Fruit fly (Drosophila melanogaster) whole organism, embryonic: Measurements from ENCODE around the gene QIL1.
A peak's percentile ranks its signal among the peaks of the same experiment; 100 is the strongest.

Source experiments
- Awh ChIP-seq: fragments of 200-800 bp; sonication (Bioruptor generic); IDR thresholded peaks from 2 replicates; pipeline ENCODE4, ENCODE4 v1.3.6; 2022; ENCODE audit warnings: missing biosample characterization, missing genetic modification characterization
- CG11696 ChIP-seq: fragments of 200-800 bp; sonication (Bioruptor generic); IDR thresholded peaks from 2 replicates; pipeline ENCODE4 v1.3.6; 2022; ENCODE audit warnings: missing biosample characterization, missing genetic modification characterization
- CG12219 ChIP-seq: fragments of 200-800 bp; sonication (Bioruptor generic); optimal IDR thresholded peaks from 3 replicates; lab custom pipeline; 2018; ENCODE audit warnings: missing biosample characterization, mild to moderate bottlenecking, missing genetic modification characterization
- CG12744 ChIP-seq: fragments of 200-800 bp; sonication (Bioruptor generic); optimal IDR thresholded peaks from 2 replicates; lab custom pipeline; 2016; ENCODE audit warnings: missing biosample characterization, missing genetic modification characterization
- CG12769 ChIP-seq: fragments of 200-800 bp; sonication (Bioruptor generic); optimal IDR thresholded peaks from 2 replicates; lab custom pipeline; 2019; ENCODE audit warnings: missing biosample characterization, mild to moderate bottlenecking, missing genetic modification characterization, moderate library complexity
- CG13287 ChIP-seq: fragments of 200-800 bp; sonication (Bioruptor generic); IDR thresholded peaks from 2 replicates; pipeline ENCODE4 v1.3.6; 2022; ENCODE audit warnings: missing biosample characterization, missing genetic modification characterization; ENCODE audit not compliant: partially characterized antibody
- CG13624 ChIP-seq: fragments of 200-800 bp; sonication (Bioruptor generic); optimal IDR thresholded peaks from 2 replicates; lab custom pipeline; 2016; ENCODE audit warnings: missing biosample characterization, missing genetic modification characterization
- CG15269 ChIP-seq: fragments of 200-800 bp; sonication (Bioruptor generic); optimal IDR thresholded peaks from 2 replicates; lab custom pipeline; 2018; ENCODE audit warnings: missing biosample characterization, mild to moderate bottlenecking, missing genetic modification characterization, moderate library complexity
- CG15514 ChIP-seq: fragments of 200-800 bp; sonication (Bioruptor generic); optimal IDR thresholded peaks from 3 replicates; lab custom pipeline; 2017; ENCODE audit warnings: missing biosample characterization, missing genetic modification characterization, mild to moderate bottlenecking, moderate library complexity, missing genetic modification reagents
- CG1603 ChIP-seq: fragments of 200-800 bp; sonication (Bioruptor generic); optimal IDR thresholded peaks from 2 replicates; lab custom pipeline; 2019; ENCODE audit warnings: missing biosample characterization, mild to moderate bottlenecking, missing genetic modification characterization, moderate library complexity
- CG16813 ChIP-seq: fragments of 200-800 bp; sonication (Bioruptor generic); IDR thresholded peaks from 3 replicates; pipeline ENCODE4 v1.3.6; 2022; ENCODE audit warnings: missing biosample characterization, missing genetic modification characterization; ENCODE audit not compliant: partially characterized antibody
- CG16815 ChIP-seq: fragments of 200-800 bp; sonication (Bioruptor generic); optimal IDR thresholded peaks from 3 replicates; lab custom pipeline; 2017; ENCODE audit warnings: missing biosample characterization, mild to moderate bottlenecking, missing genetic modification characterization
- CG17912 ChIP-seq: fragments of 200-800 bp; sonication (Bioruptor generic); optimal IDR thresholded peaks from 2 replicates; lab custom pipeline; 2018; ENCODE audit warnings: missing biosample characterization, mild to moderate bottlenecking, missing genetic modification characterization
- CG1832 ChIP-seq: fragments of 200-800 bp; sonication (Bioruptor generic); optimal IDR thresholded peaks from 2 replicates; lab custom pipeline; 2017; ENCODE audit warnings: missing biosample characterization, mild to moderate bottlenecking, missing genetic modification characterization, inconsistent platforms
- CG18619 ChIP-seq: fragments of 200-800 bp; sonication (Bioruptor generic); optimal IDR thresholded peaks from 3 replicates; lab custom pipeline; 2017; ENCODE audit warnings: missing biosample characterization, mild to moderate bottlenecking, missing genetic modification characterization
- CG32772 ChIP-seq: fragments of 200-800 bp; sonication (Bioruptor generic); IDR thresholded peaks from 2 replicates; pipeline ENCODE4 v1.3.6; 2022; ENCODE audit warnings: missing biosample characterization, missing genetic modification characterization
- CG3281 ChIP-seq: fragments of 200-800 bp; sonication (Bioruptor generic); optimal IDR thresholded peaks from 3 replicates; lab custom pipeline; 2017; ENCODE audit warnings: missing biosample characterization, mild to moderate bottlenecking, missing genetic modification characterization
- CG34224 ChIP-seq: fragments of 200-800 bp; sonication (Bioruptor generic); IDR thresholded peaks from 3 replicates; pipeline ENCODE4 v1.3.6; 2022; ENCODE audit warnings: missing biosample characterization, missing genetic modification characterization; ENCODE audit not compliant: partially characterized antibody
- CG34376 ChIP-seq: fragments of 200-800 bp; sonication (Bioruptor generic); optimal IDR thresholded peaks from 2 replicates; lab custom pipeline; 2018; ENCODE audit warnings: missing biosample characterization, mild to moderate bottlenecking, missing genetic modification characterization
- CG4360 ChIP-seq: fragments of 200-800 bp; sonication (Bioruptor generic); IDR thresholded peaks from 2 replicates; pipeline ENCODE4 v1.3.6; 2022; ENCODE audit warnings: missing biosample characterization, missing genetic modification characterization
- CG4617 ChIP-seq: fragments of 200-800 bp; sonication (Bioruptor generic); optimal IDR thresholded peaks from 3 replicates; lab custom pipeline; 2016; ENCODE audit warnings: missing biosample characterization, missing genetic modification characterization, borderline replicate concordance
- CG5953 ChIP-seq: fragments of 200-800 bp; sonication (Bioruptor generic); IDR thresholded peaks from 2 replicates; pipeline ENCODE4 v1.3.6; 2022; ENCODE audit warnings: missing biosample characterization, missing genetic modification characterization
- CG6689 ChIP-seq: fragments of 200-800 bp; sonication (Bioruptor generic); IDR thresholded peaks from 2 replicates; pipeline ENCODE4 v1.3.6; 2022; ENCODE audit warnings: missing biosample characterization, missing genetic modification characterization
- CG7271 ChIP-seq: fragments of 200-800 bp; sonication (Bioruptor generic); optimal IDR thresholded peaks from 2 replicates; lab custom pipeline; 2018; ENCODE audit warnings: missing biosample characterization, mild to moderate bottlenecking, missing genetic modification characterization, moderate library complexity
- D19B ChIP-seq: fragments of 200-800 bp; sonication (Bioruptor generic); optimal IDR thresholded peaks from 2 replicates; lab custom pipeline; 2017; ENCODE audit warnings: missing biosample characterization, mild to moderate bottlenecking, missing genetic modification characterization
- Dbx ChIP-seq: fragments of 200-800 bp; sonication (Bioruptor generic); IDR thresholded peaks from 3 replicates; pipeline ENCODE4 v1.3.6; 2022; ENCODE audit warnings: missing biosample characterization, missing genetic modification characterization
- Deaf1 ChIP-seq: fragments of 200-800 bp; optimal IDR thresholded peaks from 3 replicates; lab custom pipeline; 2019; ENCODE audit warnings: missing biosample characterization, mild to moderate bottlenecking, missing genetic modification characterization, moderate library complexity
- Fer1 ChIP-seq: fragments of 200-800 bp; sonication (Bioruptor generic); optimal IDR thresholded peaks from 2 replicates; lab custom pipeline; 2017; ENCODE audit warnings: missing biosample characterization, mild to moderate bottlenecking, missing genetic modification characterization
- Fer2 ChIP-seq: fragments of 200-800 bp; sonication (Bioruptor generic); optimal IDR thresholded peaks from 2 replicates; lab custom pipeline; 2018; ENCODE audit warnings: missing biosample characterization, mild to moderate bottlenecking, missing genetic modification characterization, moderate library complexity
- HLHmδ ChIP-seq: fragments of 200-800 bp; sonication (Bioruptor generic); optimal IDR thresholded peaks from 2 replicates; lab custom pipeline; 2018; ENCODE audit warnings: missing biosample characterization, mild to moderate bottlenecking, missing genetic modification characterization, moderate library complexity
- Jarid2 ChIP-seq: fragments of 200-800 bp; sonication (Bioruptor generic); optimal IDR thresholded peaks from 3 replicates; lab custom pipeline; 2017; ENCODE audit warnings: mild to moderate bottlenecking, missing biosample characterization, missing genetic modification reagents, missing genetic modification characterization
- NFAT ChIP-seq: fragments of 200-800 bp; sonication (Bioruptor generic); IDR thresholded peaks from 2 replicates; pipeline ENCODE4 v1.3.6; 2022; ENCODE audit warnings: missing biosample characterization, missing genetic modification characterization
- Nf-YC ChIP-seq: fragments of 200-800 bp; optimal IDR thresholded peaks from 3 replicates; lab custom pipeline; 2019; ENCODE audit warnings: missing biosample characterization, mild to moderate bottlenecking, missing genetic modification characterization, moderate library complexity
- Oaz ChIP-seq: fragments of 200-800 bp; sonication (Bioruptor generic); IDR thresholded peaks from 2 replicates; pipeline ENCODE4 v1.3.6; 2022; ENCODE audit warnings: missing biosample characterization, missing genetic modification characterization
- Ptx1 ChIP-seq: fragments of 200-800 bp; sonication (Bioruptor generic); IDR thresholded peaks from 2 replicates; pipeline ENCODE4 v1.3.6; 2022; ENCODE audit warnings: missing biosample characterization, missing genetic modification characterization
- al ChIP-seq: fragments of 200-800 bp; sonication (Bioruptor generic); IDR thresholded peaks from 2 replicates; pipeline ENCODE4 v1.3.6; 2022; ENCODE audit warnings: missing biosample characterization, missing genetic modification characterization
- cad ChIP-seq: fragments of >200 bp; optimal IDR thresholded peaks from 2 replicates; lab custom pipeline; 2017; ENCODE audit warnings: missing biosample characterization, missing genetic modification characterization
- ci ChIP-seq: fragments of 200-800 bp; sonication (Bioruptor generic); IDR thresholded peaks from 3 replicates; pipeline ENCODE4 v1.3.6; 2022; ENCODE audit warnings: missing biosample characterization, missing genetic modification characterization
- dysf ChIP-seq: fragments of 200-800 bp; sonication (Bioruptor generic); IDR thresholded peaks from 3 replicates; pipeline ENCODE4 v1.3.6; 2022; ENCODE audit warnings: missing biosample characterization, missing genetic modification characterization
- eyg ChIP-seq: fragments of 200-800 bp; sonication (Bioruptor generic); optimal IDR thresholded peaks from 3 replicates; lab custom pipeline; 2016; ENCODE audit warnings: missing biosample characterization, missing genetic modification characterization
- hbn ChIP-seq: fragments of 200-800 bp; sonication (Bioruptor generic); IDR thresholded peaks from 2 replicates; pipeline ENCODE4 v1.3.6; 2022; ENCODE audit warnings: missing biosample characterization, missing genetic modification characterization; ENCODE audit not compliant: partially characterized antibody
- lab ChIP-seq: fragments of 200-800 bp; sonication (Bioruptor generic); optimal IDR thresholded peaks from 3 replicates; lab custom pipeline; 2017; ENCODE audit warnings: missing biosample characterization, missing genetic modification characterization, mild to moderate bottlenecking, moderate library complexity, missing genetic modification reagents
- maf-S ChIP-seq: fragments of 200-800 bp; sonication (Bioruptor generic); optimal IDR thresholded peaks from 2 replicates; lab custom pipeline; 2016; ENCODE audit warnings: missing biosample characterization, missing genetic modification characterization
- nerfin-1 ChIP-seq: fragments of 200-800 bp; sonication (Bioruptor generic); optimal IDR thresholded peaks from 3 replicates; lab custom pipeline; 2019; ENCODE audit warnings: missing biosample characterization, mild to moderate bottlenecking, missing genetic modification characterization, moderate library complexity
- nerfin-2 ChIP-seq: fragments of 200-800 bp; sonication (Bioruptor generic); IDR thresholded peaks from 2 replicates; pipeline ENCODE4 v1.3.6; 2022; ENCODE audit warnings: missing biosample characterization, missing genetic modification characterization; ENCODE audit not compliant: partially characterized antibody
- nom ChIP-seq: fragments of 200-800 bp; sonication (Bioruptor generic); optimal IDR thresholded peaks from 2 replicates; lab custom pipeline; 2017; ENCODE audit warnings: missing biosample characterization, missing genetic modification characterization, mild to moderate bottlenecking, moderate library complexity, missing genetic modification reagents
- sc ChIP-seq, 3 experiments: fragments of >200 bp in 2 of 3; fragments of 200-800 bp in 1 of 3; sonication (Bioruptor generic) in 1 of 3; optimal IDR thresholded peaks; 2 replicates in 2 of 3; 3 replicates in 1 of 3; lab custom pipeline; 2017; ENCODE audit warnings: mild to moderate bottlenecking in 1 of 3, missing biosample characterization in 1 of 3, missing genetic modification characterization in 1 of 3, missing genetic modification reagents in 1 of 3
- so ChIP-seq: fragments of 200-800 bp; sonication (Bioruptor generic); IDR thresholded peaks from 3 replicates; pipeline ENCODE4 v1.3.6; 2022; ENCODE audit warnings: missing biosample characterization, missing genetic modification characterization
- stwl ChIP-seq: fragments of 200-800 bp; sonication (Bioruptor generic); optimal IDR thresholded peaks from 3 replicates; lab custom pipeline; 2018; ENCODE audit warnings: missing biosample characterization, mild to moderate bottlenecking, missing genetic modification characterization, moderate library complexity
- tap ChIP-seq: fragments of 200-800 bp; optimal IDR thresholded peaks from 3 replicates; lab custom pipeline; 2019; ENCODE audit warnings: missing biosample characterization, mild to moderate bottlenecking, missing genetic modification characterization, moderate library complexity
- vvl ChIP-seq: fragments of 200-800 bp; sonication (Bioruptor generic); IDR thresholded peaks from 2 replicates; pipeline ENCODE4 v1.3.6; 2022; ENCODE audit warnings: missing biosample characterization, missing genetic modification characterization
- wor ChIP-seq: fragments of 200-800 bp; sonication (Bioruptor generic); IDR thresholded peaks from 2 replicates; pipeline ENCODE4 v1.3.6; 2022; ENCODE audit warnings: missing biosample characterization, missing genetic modification characterization

Gene QIL1

DNA sequence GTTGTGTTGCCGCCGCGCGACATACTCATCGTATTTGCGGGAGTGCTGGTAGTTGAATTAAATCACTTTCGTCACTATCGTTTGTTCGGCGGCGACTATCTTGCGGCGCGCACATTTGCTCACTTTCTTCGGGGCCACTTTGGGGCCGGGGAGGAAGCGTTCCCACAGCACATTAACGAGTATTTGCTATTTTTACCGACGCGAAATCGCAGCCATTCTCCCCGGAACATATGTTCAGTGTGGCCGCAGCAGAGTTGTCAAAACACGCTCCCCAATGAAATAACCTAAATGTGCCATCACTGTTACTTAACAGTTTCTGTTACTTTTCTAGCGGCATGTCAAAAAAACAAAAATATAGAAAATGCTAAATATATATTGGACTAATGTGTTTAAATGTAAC is 32.8 kb upstream of the QIL1 start, which contains the start of gene frc (continued):
- TF ChIP-seq vvl (GFP tag; lab: Robert Waterston, UW), result peak; percentile 53
- no peak for TF ChIP-seq CG32772 (GFP tag; lab: Robert Waterston, UW)
- TF ChIP-seq CG13287 (GFP tag; lab: Robert Waterston, UW), result 0 out of 2 replicates have a peak, but pooled peaks have one; percentile 6
- TF ChIP-seq Jarid2 (GFP tag; lab: Kevin White, UChicago), result peak; percentile 29
- TF ChIP-seq lab (GFP tag; lab: Kevin White, UChicago), result no peak
- TF ChIP-seq CG34224 (GFP tag; lab: Robert Waterston, UW), result 0 out of 3 replicates have a peak, but pooled peaks have one; percentile 14
- peak; percentile 5 for TF ChIP-seq CG1603 (tag; lab: Kevin White, UChicago)
- TF ChIP-seq CG11696 (GFP tag; lab: Robert Waterston, UW), result no peak
- no peak for TF ChIP-seq D19B (GFP tag; lab: Kevin White, UChicago)
- no peak for TF ChIP-seq CG5953
- TF ChIP-seq Deaf1, result peak; percentile 18
- no peak for TF ChIP-seq CG15269 (tag; lab: Kevin White, UChicago)
- no peak for TF ChIP-seq CG34376
- TF ChIP-seq Dbx (GFP tag; lab: Robert Waterston, UW), result peak; percentile 39; the same call in 1 of the 3 replicates
- TF ChIP-seq hbn (GFP tag; lab: Robert Waterston, UW), result peak; percentile 27; the same call in 1 of the 2 replicates
- no peak for TF ChIP-seq Oaz
- no peak for TF ChIP-seq cad
- peak; percentile 45 for TF ChIP-seq HLHmδ
- TF ChIP-seq CG18619 (GFP tag; lab: Kevin White, UChicago), result no peak
- peak; percentile 35 for TF ChIP-seq CG15514 (GFP tag; lab: Kevin White, UChicago)
- TF ChIP-seq CG16813, result no peak
- no peak for TF ChIP-seq Nf-YC (tag; lab: Kevin White, UChicago)
- peak; percentile 8 for TF ChIP-seq stwl (tag; lab: Kevin White, UChicago)
- TF ChIP-seq CG4617 (GFP tag; lab: Kevin White, UChicago), result peak; percentile 40
- TF ChIP-seq CG6689 (GFP tag; lab: Robert Waterston, UW), result no peak
- TF ChIP-seq ci, result peak; percentile 32; the same call in 1 of the 3 replicates
- TF ChIP-seq Fer1 (GFP tag; lab: Kevin White, UChicago), result no peak
- TF ChIP-seq CG1832, result no peak
- TF ChIP-seq nerfin-2 (GFP tag; lab: Robert Waterston, UW), result peak; percentile 41; the same call in 1 of the 2 replicates
- TF ChIP-seq so (GFP tag; lab: Robert Waterston, UW), result no peak
- TF ChIP-seq CG12769 (tag; lab: Kevin White, UChicago), result peak; percentile 89
- TF ChIP-seq nom (GFP tag; lab: Kevin White, UChicago), result peak; percentile 38
- no peak for TF ChIP-seq CG12219 (GFP tag; lab: Kevin White, UChicago)
- no peak for TF ChIP-seq CG4360 (GFP tag; lab: Robert Waterston, UW)
- TF ChIP-seq CG16815, result no peak
- no peak for TF ChIP-seq Ptx1 (GFP tag; lab: Robert Waterston, UW)
- TF ChIP-seq Awh (GFP tag; lab: Robert Waterston, UW), result no peak
- no peak for TF ChIP-seq Fer2 (tag; lab: Kevin White, UChicago)
- TF ChIP-seq eyg (GFP tag; lab: Kevin White, UChicago), result no peak
- TF ChIP-seq CG13624, result no peak

DNA sequence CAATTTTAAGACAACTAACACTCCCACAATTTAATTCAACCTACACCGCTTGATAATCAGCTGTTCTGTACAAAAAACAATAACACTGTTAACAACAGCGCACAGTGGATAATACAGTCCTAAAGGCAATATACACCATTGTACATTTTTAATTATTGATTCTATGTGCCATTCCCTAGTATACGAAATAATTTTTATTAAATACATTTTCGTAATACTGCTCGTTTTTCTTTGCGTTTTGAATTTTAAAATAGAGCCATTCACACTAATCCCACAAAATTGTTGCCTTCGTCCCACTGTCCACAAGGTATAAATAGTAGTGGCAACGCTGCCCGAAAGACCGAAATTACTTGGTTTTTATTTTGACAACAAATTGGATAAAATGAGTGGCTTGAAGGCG is 32.2 kb upstream of the QIL1 start, which contains the start of the genes Coq4 and CG32176:
Coq4 (minus strand) TSS at position 67 of the 400 bp plus-strand sequence.
CG32176 (plus strand) TSS at position 314 of the 400 bp plus-strand sequence.
- TF ChIP-seq CG7271 (tag; lab: Kevin White, UChicago), result peak; percentile 88
- peak; percentile 93 for TF ChIP-seq wor (GFP tag; lab: Robert Waterston, UW)
- peak; percentile 98 for TF ChIP-seq maf-S (GFP tag; lab: Kevin White, UChicago)
- peak; percentile 97 for TF ChIP-seq al (GFP tag; lab: Robert Waterston, UW)
- peak; percentile 97 for TF ChIP-seq CG3281 (GFP tag; lab: Kevin White, UChicago)
- TF ChIP-seq tap, result peak; percentile 97
- TF ChIP-seq dysf (GFP tag; lab: Robert Waterston, UW), result peak; percentile 98
- peak; percentile 98 for TF ChIP-seq CG12744 (GFP tag; lab: Kevin White, UChicago)
- TF ChIP-seq CG17912 (GFP tag; lab: Kevin White, UChicago), result peak; percentile 90
- peak; percentile 94 for TF ChIP-seq nerfin-1 (tag; lab: Kevin White, UChicago)
- TF ChIP-seq sc (optimal IDR thresholded peaks at IDR 0.05; lab: Kevin White, UChicago), result no peak
- TF ChIP-seq sc (GFP tag; optimal IDR thresholded peaks at IDR 0.05; lab: Kevin White, UChicago), result peak; percentile 95
- peak; percentile 98 for TF ChIP-seq NFAT (GFP tag; lab: Robert Waterston, UW)
